Fruit fly (Drosophila melanogaster): ENCODE results near the gene CG3618.

CG3618 gene

DNA sequence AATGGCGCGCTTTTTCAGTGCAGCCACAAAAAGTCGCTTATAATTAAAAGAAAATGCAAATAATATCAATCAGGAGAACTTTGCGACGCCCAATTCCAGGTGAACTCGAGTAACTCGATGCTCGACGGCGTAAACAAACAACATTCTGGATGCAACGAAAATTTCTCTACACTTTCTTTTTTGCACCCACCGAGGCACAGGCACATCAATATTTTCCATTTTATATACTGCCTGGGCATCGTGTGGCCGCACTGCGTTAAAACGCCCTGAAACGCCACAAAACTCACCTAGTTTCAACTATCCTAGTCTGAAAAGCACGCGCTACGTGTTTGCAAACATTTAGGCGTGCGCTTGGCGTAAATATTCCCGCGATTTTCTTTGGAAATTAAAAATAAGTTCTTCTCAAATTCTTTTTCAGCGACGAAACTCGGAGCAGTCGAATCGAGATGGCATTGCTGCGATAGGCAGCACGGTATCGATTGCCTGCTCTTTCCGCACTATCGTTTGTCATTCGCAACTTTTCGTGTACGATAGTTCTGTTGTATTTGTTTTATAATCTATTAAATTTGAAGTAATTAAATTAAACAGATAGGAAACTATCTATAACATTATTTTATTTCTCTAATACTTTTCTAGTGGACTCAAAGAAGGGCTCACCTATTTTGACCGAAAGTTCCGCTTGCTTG lies 30.0 kb downstream of the CG3618 start, which contains the start of gene Pcif1 (continued):
- TF ChIP-seq ham (GFP tag; IDR thresholded peaks at IDR 0.05), result no peak
- TF ChIP-seq abd-A (tag; optimal IDR thresholded peaks at IDR 0.05), result no peak
- peak; percentile 1 for TF ChIP-seq kah (GFP tag; optimal IDR thresholded peaks at IDR 0.05)
- TF ChIP-seq hbn (GFP tag; IDR thresholded peaks at IDR 0.05; ENCODE audit: partially characterized antibody), result peak; percentile 99
- peak; percentile 98 for TF ChIP-seq hb (GFP tag; IDR thresholded peaks at IDR 0.05; ENCODE audit: partially characterized antibody)
- TF ChIP-seq ewg (GFP tag; optimal IDR thresholded peaks at IDR 0.05), result no peak
- peak; percentile 33 for TF ChIP-seq gro (GFP tag; optimal IDR thresholded peaks at IDR 0.05)
- TF ChIP-seq zf30C (GFP tag; optimal IDR thresholded peaks at IDR 0.05), result no peak
- TF ChIP-seq CG2712 (tag; optimal IDR thresholded peaks at IDR 0.05), result peak; percentile 39
- peak; percentile 36 for TF ChIP-seq CG2120 (GFP tag; optimal IDR thresholded peaks at IDR 0.05)
- peak; percentile 69 for TF ChIP-seq lbe (GFP tag; optimal IDR thresholded peaks at IDR 0.05)
- TF ChIP-seq Jarid2 (GFP tag; optimal IDR thresholded peaks at IDR 0.05), result peak; percentile 10
- no peak for TF ChIP-seq CG16863 (GFP tag; optimal IDR thresholded peaks at IDR 0.05)
- no peak for TF ChIP-seq CG43689 (GFP tag; IDR thresholded peaks at IDR 0.05)
- TF ChIP-seq CG32532 (GFP tag; IDR thresholded peaks at IDR 0.05), result peak; percentile 16; the same call in 1 of the 2 replicates
- TF ChIP-seq ranshi (GFP tag; IDR thresholded peaks at IDR 0.05), result no peak
- TF ChIP-seq CG7271 (tag; optimal IDR thresholded peaks at IDR 0.05), result peak; percentile 65
- TF ChIP-seq al (GFP tag; IDR thresholded peaks at IDR 0.05), result 0 out of 2 replicates have a peak, but pooled peaks have one; percentile 18
- TF ChIP-seq CG6791 (GFP tag; IDR thresholded peaks at IDR 0.05; ENCODE audit: partially characterized antibody), result peak; percentile 100
- TF ChIP-seq Poxn (GFP tag; IDR thresholded peaks at IDR 0.05), result no peak
- no peak for TF ChIP-seq Side (GFP tag; optimal IDR thresholded peaks at IDR 0.05)
- 0 out of 2 replicates have a peak, but pooled peaks have one; percentile 9 for TF ChIP-seq CG8765 (GFP tag; IDR thresholded peaks at IDR 0.05)
- TF ChIP-seq CG31388 (GFP tag; optimal IDR thresholded peaks at IDR 0.05), result no peak
- no peak for TF ChIP-seq ro (GFP tag; IDR thresholded peaks at IDR 0.05)
- TF ChIP-seq inv (GFP tag; IDR thresholded peaks at IDR 0.05; ENCODE audit: partially characterized antibody), result peak; percentile 99
- TF ChIP-seq CG42726 (GFP tag; IDR thresholded peaks at IDR 0.05; ENCODE audit: partially characterized antibody), result peak; percentile 99
- TF ChIP-seq CG10543 (GFP tag; optimal IDR thresholded peaks at IDR 0.05), result no peak
- TF ChIP-seq CG1024 (GFP tag; IDR thresholded peaks at IDR 0.05), result no peak
- no peak for TF ChIP-seq CG15479 (GFP tag; optimal IDR thresholded peaks at IDR 0.05)
- TF ChIP-seq CG2116 (GFP tag; optimal IDR thresholded peaks at IDR 0.05), result peak; percentile 78
- TF ChIP-seq BEAF-32 (GFP tag; optimal IDR thresholded peaks at IDR 0.05), result peak; percentile 98
- peak; percentile 39 for TF ChIP-seq Sry-β (GFP tag; optimal IDR thresholded peaks at IDR 0.05)
- TF ChIP-seq CTCF (GFP tag; optimal IDR thresholded peaks at IDR 0.05), result peak; percentile 31
- no peak for TF ChIP-seq CG11456 (GFP tag; IDR thresholded peaks at IDR 0.05)
- TF ChIP-seq zfh1 (GFP tag; IDR thresholded peaks at IDR 0.05), result peak; percentile 53; the same call in 2 of the 3 replicates
- TF ChIP-seq CG34224 (GFP tag; IDR thresholded peaks at IDR 0.05; ENCODE audit: partially characterized antibody), result peak; percentile 99
- TF ChIP-seq cg (GFP tag; optimal IDR thresholded peaks at IDR 0.05), result peak; percentile 18
- no peak for TF ChIP-seq eve (GFP tag; optimal IDR thresholded peaks at IDR 0.05)
- TF ChIP-seq grau (tag; optimal IDR thresholded peaks at IDR 0.05), result peak; percentile 26
- no peak for TF ChIP-seq CG11560 (tag; IDR thresholded peaks at IDR 0.05)
- no peak for TF ChIP-seq Hey (tag; optimal IDR thresholded peaks at IDR 0.05)

Data from whole organism, embryonic.